Worm (Caenorhabditis elegans): ENCODE measurements around the gene cyp-33C8.

- TF ChIP-seq blmp-1 (tag; optimal IDR thresholded peaks at IDR 0.05): no peak
- no peak for TF ChIP-seq jun-1 (tag; optimal IDR thresholded peaks at IDR 0.05)
- TF ChIP-seq unc-62 (GFP tag; optimal IDR thresholded peaks at IDR 0.05): no peak
- TF ChIP-seq nhr-28 (tag; optimal IDR thresholded peaks at IDR 0.05): no peak
- TF ChIP-seq ces-1 (GFP tag; optimal IDR thresholded peaks at IDR 0.05): no peak
- no peak for TF ChIP-seq elt-3 (tag; optimal IDR thresholded peaks at IDR 0.05)
- no peak for TF ChIP-seq elt-2 (tag; optimal IDR thresholded peaks at IDR 0.05)
- TF ChIP-seq mdl-1 (tag; optimal IDR thresholded peaks at IDR 0.05): peak in 1 of 2 experiments; percentile 39
- no peak for TF ChIP-seq C16A3.4 (tag; optimal IDR thresholded peaks at IDR 0.05)
Measured at ce11 chrV:3756887-3757286, 46.5 kb downstream of the cyp-33C8 start, which contains the start of gene gid-7.
